Worm (Caenorhabditis elegans) whole organism, L1 larva: ENCODE results near the gene otpl-4.
A peak's percentile ranks its signal among the peaks of the same experiment; 100 is the strongest.

Experiments
- C04F5.9 ChIP-seq: sonication (generic microtip); optimal IDR thresholded peaks from 2 replicates; lab custom pipeline; 2016; ENCODE audit warnings: missing genetic modification characterization, missing compliant biosample characterization
- C16A3.4 ChIP-seq: fragments of 150-350 bp; optimal IDR thresholded peaks from 2 replicates; lab custom pipeline; 2014; ENCODE audit warnings: missing biosample characterization, missing genetic modification characterization
- F16B12.6 ChIP-seq: fragments of 150-350 bp; optimal IDR thresholded peaks from 2 replicates; lab custom pipeline; 2014; ENCODE audit warnings: missing biosample characterization, missing genetic modification characterization
- alr-1 ChIP-seq: fragments of 200-800 bp; sonication (Bioruptor generic); optimal IDR thresholded peaks from 2 replicates; lab custom pipeline; 2018; ENCODE audit warnings: borderline replicate concordance, mild to moderate bottlenecking, missing genetic modification characterization, missing compliant biosample characterization
- aly-2 ChIP-seq: fragments of 150-350 bp; optimal IDR thresholded peaks from 2 replicates; lab custom pipeline; 2014; ENCODE audit warnings: missing biosample characterization, missing genetic modification characterization
- ama-1 ChIP-seq: fragments of 150-350 bp; optimal IDR thresholded peaks from 2 replicates; lab custom pipeline; 2014
- blmp-1 ChIP-seq: fragments of 150-350 bp; optimal IDR thresholded peaks from 2 replicates; lab custom pipeline; 2014; ENCODE audit warnings: missing biosample characterization, missing genetic modification characterization
- ceh-88 ChIP-seq: fragments of 200-800 bp; sonication (Bioruptor generic); IDR thresholded peaks from 2 replicates; pipeline ENCODE4 v1.3.6; 2022; ENCODE audit warnings: missing genetic modification characterization, missing compliant biosample characterization
- ceh-90 ChIP-seq: sonication (generic microtip); optimal IDR thresholded peaks from 2 replicates; lab custom pipeline; 2016; ENCODE audit warnings: missing genetic modification characterization, missing compliant biosample characterization
- ces-1 ChIP-seq: fragments of 150-350 bp; optimal IDR thresholded peaks from 2 replicates; lab custom pipeline; 2014; ENCODE audit warnings: missing biosample characterization, missing genetic modification reagents, missing genetic modification characterization
- dpl-1 ChIP-seq, 3 experiments: fragments of 150-350 bp in 2 of 3; sonication (generic microtip) in 1 of 3; optimal IDR thresholded peaks; 2 replicates each; lab custom pipeline; 2014 to 2017; ENCODE audit warnings: missing biosample characterization in 3 of 3, missing genetic modification characterization in 3 of 3, missing genetic modification reagents in 3 of 3
- efl-1 ChIP-seq, 4 experiments: fragments of 150-350 bp; optimal IDR thresholded peaks in 3 of 4; peaks in 1 of 4; 1 replicate in 1 of 4; 2 replicates in 3 of 4; lab custom pipeline; 2014; ENCODE audit warnings: missing biosample characterization in 2 of 4, missing genetic modification characterization in 2 of 4, missing genetic modification reagents in 2 of 4
- egl-13 ChIP-seq: sonication (generic microtip); optimal IDR thresholded peaks from 2 replicates; lab custom pipeline; 2016; ENCODE audit warnings: missing genotype, missing genetic modification reagents, missing genetic modification characterization, missing compliant biosample characterization
- elt-2 ChIP-seq: sonication (generic microtip); optimal IDR thresholded peaks from 2 replicates; lab custom pipeline; 2016; ENCODE audit warnings: missing genetic modification characterization, mild to moderate bottlenecking, inconsistent platforms, missing compliant biosample characterization, missing genetic modification reagents
- fkh-4 ChIP-seq: sonication (generic microtip); optimal IDR thresholded peaks from 2 replicates; lab custom pipeline; 2016; ENCODE audit warnings: missing compliant biosample characterization, missing genetic modification characterization, borderline replicate concordance
- fkh-8 ChIP-seq: sonication (generic microtip); optimal IDR thresholded peaks from 2 replicates; lab custom pipeline; 2016; ENCODE audit warnings: mild to moderate bottlenecking, missing genetic modification characterization, missing compliant biosample characterization
- hlh-17 ChIP-seq: fragments of 200-800 bp; sonication (Bioruptor generic); optimal IDR thresholded peaks from 2 replicates; lab custom pipeline; 2018; ENCODE audit warnings: missing genetic modification characterization, mild to moderate bottlenecking, missing compliant biosample characterization, moderate library complexity, borderline replicate concordance
- hlh-4 ChIP-seq: sonication (generic microtip); optimal IDR thresholded peaks from 2 replicates; lab custom pipeline; 2016; ENCODE audit warnings: mild to moderate bottlenecking, missing genetic modification characterization, missing compliant biosample characterization
- irx-1 ChIP-seq: sonication (generic microtip); optimal IDR thresholded peaks from 2 replicates; lab custom pipeline; 2016; ENCODE audit warnings: missing genetic modification characterization, missing compliant biosample characterization
- jun-1 ChIP-seq: fragments of 150-350 bp; optimal IDR thresholded peaks from 2 replicates; lab custom pipeline; 2014; ENCODE audit warnings: missing biosample characterization, missing genetic modification reagents, missing genetic modification characterization
- lin-13 ChIP-seq: fragments of 150-350 bp; optimal IDR thresholded peaks from 2 replicates; lab custom pipeline; 2014; ENCODE audit warnings: missing biosample characterization, missing genetic modification reagents, missing genetic modification characterization
- lin-39 ChIP-seq: fragments of 150-350 bp; optimal IDR thresholded peaks from 2 replicates; lab custom pipeline; 2014; ENCODE audit warnings: missing biosample characterization, missing genetic modification reagents, missing genetic modification characterization
- lir-3 ChIP-seq: sonication (generic microtip); optimal IDR thresholded peaks from 2 replicates; lab custom pipeline; 2016; ENCODE audit warnings: mild to moderate bottlenecking, missing genetic modification characterization, moderate library complexity, missing compliant biosample characterization; ENCODE audit not compliant: poor library complexity
- lsy-2 ChIP-seq, 2 experiments: fragments of 150-350 bp; optimal IDR thresholded peaks; 2 replicates each; lab custom pipeline; 2014; ENCODE audit warnings: missing biosample characterization in 2 of 2, missing genetic modification characterization in 2 of 2
- mdl-1 ChIP-seq, 2 experiments: fragments of 150-350 bp; optimal IDR thresholded peaks; 2 replicates each; lab custom pipeline; 2014 to 2017; ENCODE audit warnings: missing biosample characterization in 2 of 2, missing genetic modification characterization in 2 of 2, inconsistent platforms in 1 of 2
- mef-2 ChIP-seq: fragments of 150-350 bp; optimal IDR thresholded peaks from 2 replicates; lab custom pipeline; 2014; ENCODE audit warnings: missing biosample characterization, missing genetic modification characterization
- nhr-11 ChIP-seq: fragments of 150-350 bp; optimal IDR thresholded peaks from 2 replicates; lab custom pipeline; 2014; ENCODE audit warnings: missing biosample characterization, missing genetic modification characterization
- nhr-237 ChIP-seq: fragments of 150-350 bp; optimal IDR thresholded peaks from 2 replicates; lab custom pipeline; 2014; ENCODE audit warnings: missing biosample characterization, missing genetic modification characterization
- nhr-76 ChIP-seq: sonication (generic microtip); optimal IDR thresholded peaks from 2 replicates; lab custom pipeline; 2017; ENCODE audit warnings: missing biosample characterization, missing genetic modification characterization
- nhr-84 ChIP-seq: sonication (generic microtip); optimal IDR thresholded peaks from 2 replicates; lab custom pipeline; 2017; ENCODE audit warnings: missing biosample characterization, missing genetic modification characterization
- nhr-90 ChIP-seq: sonication (generic microtip); optimal IDR thresholded peaks from 2 replicates; lab custom pipeline; 2016; ENCODE audit warnings: mild to moderate bottlenecking, missing genetic modification characterization, missing compliant biosample characterization; ENCODE audit not compliant: poor library complexity
- pax-3 ChIP-seq: fragments of 200-800 bp; sonication (Bioruptor generic); optimal IDR thresholded peaks from 2 replicates; lab custom pipeline; 2018; ENCODE audit warnings: mild to moderate bottlenecking, missing genetic modification characterization, moderate library complexity, missing compliant biosample characterization
- skn-1 ChIP-seq: fragments of 150-350 bp; optimal IDR thresholded peaks from 2 replicates; lab custom pipeline; 2014; ENCODE audit warnings: missing biosample characterization, missing genetic modification characterization
- sox-4 ChIP-seq: sonication (generic microtip); optimal IDR thresholded peaks from 2 replicates; lab custom pipeline; 2016; ENCODE audit warnings: missing genetic modification characterization, missing compliant biosample characterization
- sup-37 ChIP-seq: fragments of 200-800 bp; sonication (Bioruptor generic); optimal IDR thresholded peaks from 2 replicates; lab custom pipeline; 2018; ENCODE audit warnings: mild to moderate bottlenecking, missing genetic modification characterization, missing compliant biosample characterization
- unc-130 ChIP-seq: fragments of 150-350 bp; optimal IDR thresholded peaks from 2 replicates; lab custom pipeline; 2017; ENCODE audit warnings: missing biosample characterization, missing genetic modification characterization, inconsistent platforms
- unc-62 ChIP-seq: fragments of 150-350 bp; optimal IDR thresholded peaks from 2 replicates; lab custom pipeline; 2014; ENCODE audit warnings: missing biosample characterization, missing genetic modification reagents, missing genetic modification characterization
- unc-98 ChIP-seq: fragments of 200-800 bp; sonication (Bioruptor generic); IDR thresholded peaks from 2 replicates; pipeline ENCODE4 v1.3.6; 2022; ENCODE audit warnings: missing genetic modification characterization, missing compliant biosample characterization
- ztf-11 ChIP-seq, 2 experiments: sonication (generic microtip); optimal IDR thresholded peaks; 2 replicates each; lab custom pipeline; 2016 to 2017; ENCODE audit warnings: missing genetic modification characterization in 2 of 2, missing biosample characterization in 1 of 2, missing compliant biosample characterization in 1 of 2

otpl-4 gene

ce11 chrV:8500348-8500747, 36.8 kb upstream of the otpl-4 start (continued):
- TF ChIP-seq ztf-11 (tag; optimal IDR thresholded peaks at IDR 0.05; lab: Kevin White, UChicago): peak in 1 of 2 experiments; percentile 90
- peak; percentile 98 for TF ChIP-seq unc-130
- TF ChIP-seq blmp-1: peak; percentile 33
- peak; percentile 87 for TF ChIP-seq lir-3
- peak; percentile 25 for TF ChIP-seq hlh-4 (tag; lab: Kevin White, UChicago)
- peak; percentile 92 for TF ChIP-seq elt-2 (tag; lab: Kevin White, UChicago)
- TF ChIP-seq mef-2 (tag; lab: Kevin White, UChicago): peak; percentile 79
- TF ChIP-seq nhr-84: peak; percentile 79
- TF ChIP-seq lsy-2 (tag; optimal IDR thresholded peaks at IDR 0.05; lab: Kevin White, UChicago): peak; percentile 68 to 88
- TF ChIP-seq nhr-11 (tag; lab: Kevin White, UChicago): peak; percentile 67
- peak; percentile 89 for TF ChIP-seq C16A3.4 (tag; lab: Kevin White, UChicago)
- peak; percentile 97 for TF ChIP-seq nhr-90 (tag; lab: Kevin White, UChicago)
- peak; percentile 90 for TF ChIP-seq lin-39 (tag; lab: Kevin White, UChicago)
- peak; percentile 55 for TF ChIP-seq ces-1 (GFP tag; lab: Kevin White, UChicago)
- TF ChIP-seq pax-3 (tag; lab: Kevin White, UChicago): peak; percentile 85
- TF ChIP-seq unc-62 (GFP tag; lab: Kevin White, UChicago): peak; percentile 67
- peak; percentile 95 for TF ChIP-seq nhr-76 (tag; lab: Kevin White, UChicago)
- peak; percentile 52 for TF ChIP-seq lin-13 (GFP tag; lab: Kevin White, UChicago)
- peak; percentile 75 for TF ChIP-seq unc-98 (GFP tag; lab: Robert Waterston, UW)
- peak; percentile 24 to 81 for TF ChIP-seq mdl-1 (tag; optimal IDR thresholded peaks at IDR 0.05; lab: Kevin White, UChicago)
- TF ChIP-seq sox-4 (tag; lab: Kevin White, UChicago): peak; percentile 90
- TF ChIP-seq F16B12.6 (tag; lab: Kevin White, UChicago): peak; percentile 55
- peak; percentile 59 for TF ChIP-seq ama-1 (lab: Kevin White, UChicago)
- peak; percentile 96 for TF ChIP-seq aly-2 (tag; lab: Kevin White, UChicago)
- TF ChIP-seq sup-37 (GFP tag; lab: Kevin White, UChicago): peak; percentile 89
- peak; percentile 91 for TF ChIP-seq irx-1
- peak; percentile 69 for TF ChIP-seq hlh-17 (GFP tag; lab: Kevin White, UChicago)
- peak; percentile 59 for TF ChIP-seq ceh-90
- peak; percentile 87 for TF ChIP-seq jun-1 (tag; lab: Kevin White, UChicago)
- peak; percentile 89 for TF ChIP-seq egl-13 (tag; lab: Kevin White, UChicago)
- TF ChIP-seq fkh-4 (tag; lab: Kevin White, UChicago): peak; percentile 66
- TF ChIP-seq nhr-237 (tag; lab: Kevin White, UChicago): peak; percentile 12

- TF ChIP-seq efl-1 (optimal IDR thresholded peaks at IDR 0.05; lab: Kevin White, UChicago): no peak
- TF ChIP-seq efl-1 (GFP tag; optimal IDR thresholded peaks at IDR 0.05 in 1 of 2; lab: Kevin White, UChicago): peak in 1 of 2 experiments; percentile 5
- TF ChIP-seq fkh-8 (tag; lab: Kevin White, UChicago): peak; percentile 41
- TF ChIP-seq nhr-11 (tag; lab: Kevin White, UChicago): no peak
- no peak for TF ChIP-seq skn-1 (tag; lab: Kevin White, UChicago)
- no peak for TF ChIP-seq elt-2 (tag; lab: Kevin White, UChicago)
- no peak for TF ChIP-seq alr-1 (tag; lab: Kevin White, UChicago)
- TF ChIP-seq ces-1 (GFP tag; lab: Kevin White, UChicago): no peak
These were observed 29.8 kb upstream of the otpl-4 start, which contains the start of gene ZK994.6 for ce11 chrV:8507324-8507723. ZK994.6 (minus strand) TSS chrV:8507424.

- no peak for TF ChIP-seq C04F5.9 (tag; lab: Kevin White, UChicago)
- TF ChIP-seq unc-62 (GFP tag; lab: Kevin White, UChicago): no peak
- no peak for TF ChIP-seq dpl-1 (GFP tag; optimal IDR thresholded peaks at IDR 0.05; lab: Kevin White, UChicago)
- no peak for TF ChIP-seq ceh-88
- TF ChIP-seq lir-3: no peak
These were observed 23.8 kb upstream of the otpl-4 start, which contains the start of gene F45F2.9 for ce11 chrV:8513361-8513760. F45F2.9 (minus strand) TSS chrV:8513461.
